Fruit fly (Drosophila melanogaster): ENCODE data around the gene CG33169.

CG33169 gene

dm6 chr3L:22865061-22865418 lies 1.4 kb downstream of the CG33169 start (continued):
- no peak for TF ChIP-seq CG7271 (tag; optimal IDR thresholded peaks at IDR 0.05)
- TF ChIP-seq oc (tag; optimal IDR thresholded peaks at IDR 0.05) = peak; percentile 71
- TF ChIP-seq CG3407 (GFP tag; optimal IDR thresholded peaks at IDR 0.05) = peak; percentile 54
- TF ChIP-seq tio (GFP tag; optimal IDR thresholded peaks at IDR 0.05) = peak; percentile 73
- TF ChIP-seq tap (tag; optimal IDR thresholded peaks at IDR 0.05) = peak; percentile 38
- TF ChIP-seq CG11085 (GFP tag; IDR thresholded peaks at IDR 0.05) = 0 out of 2 replicates have a peak, but pooled peaks have one; percentile 14
- no peak for TF ChIP-seq gt (GFP tag; IDR thresholded peaks at IDR 0.05)
- TF ChIP-seq Hr3 (GFP tag; optimal IDR thresholded peaks at IDR 0.05) = peak; percentile 55
- no peak for TF ChIP-seq Jarid2 (GFP tag; optimal IDR thresholded peaks at IDR 0.05)
- no peak for TF ChIP-seq Opbp (GFP tag; IDR thresholded peaks at IDR 0.05; ENCODE audit: partially characterized antibody)
- peak; percentile 48 for TF ChIP-seq Chrac-16 (GFP tag; optimal IDR thresholded peaks at IDR 0.05)
- TF ChIP-seq yki (optimal IDR thresholded peaks at IDR 0.05) = no peak
- TF ChIP-seq NC2α (GFP tag; optimal IDR thresholded peaks at IDR 0.05) = peak; percentile 2
- peak; percentile 27 for TF ChIP-seq CG16863 (GFP tag; optimal IDR thresholded peaks at IDR 0.05)
- peak; percentile 71 for TF ChIP-seq ATbp (GFP tag; optimal IDR thresholded peaks at IDR 0.05)
- peak; percentile 15 for TF ChIP-seq Mad (GFP tag; optimal IDR thresholded peaks at IDR 0.05)
- TF ChIP-seq CG2199 (GFP tag; IDR thresholded peaks at IDR 0.05) = no peak
- TF ChIP-seq CG10274 (GFP tag; optimal IDR thresholded peaks at IDR 0.05) = no peak
- no peak for TF ChIP-seq gfzf (GFP tag; optimal IDR thresholded peaks at IDR 0.05)
- no peak for TF ChIP-seq Ets65A (GFP tag)
- peak; percentile 78 for TF ChIP-seq CG8924 (tag; optimal IDR thresholded peaks at IDR 0.05)
- no peak for TF ChIP-seq danr (GFP tag; IDR thresholded peaks at IDR 0.05)
- no peak for TF ChIP-seq shn (GFP tag; optimal IDR thresholded peaks at IDR 0.05)
- peak; percentile 68 for TF ChIP-seq NfI (GFP tag; optimal IDR thresholded peaks at IDR 0.05)
- peak; percentile 68 for TF ChIP-seq Asciz (GFP tag; optimal IDR thresholded peaks at IDR 0.05)
- no peak for TF ChIP-seq HLH4C (GFP tag; IDR thresholded peaks at IDR 0.05; ENCODE audit: partially characterized antibody)
- no peak; the same call in 2 of the 3 replicates for TF ChIP-seq B-H1 (GFP tag; IDR thresholded peaks at IDR 0.05)
- peak; percentile 47 for TF ChIP-seq Abd-B (GFP tag; optimal IDR thresholded peaks at IDR 0.05)
- no peak for TF ChIP-seq repo (GFP tag; optimal IDR thresholded peaks at IDR 0.05)
- TF ChIP-seq CrebB (tag; optimal IDR thresholded peaks at IDR 0.05) = no peak
- peak; percentile 68 for TF ChIP-seq gsb-n (tag; optimal IDR thresholded peaks at IDR 0.05)
- TF ChIP-seq Scr (GFP tag; IDR thresholded peaks at IDR 0.05; ENCODE audit: partially characterized antibody) = no peak
- TF ChIP-seq Ssrp (tag; optimal IDR thresholded peaks at IDR 0.05) = peak; percentile 67
- TF ChIP-seq gce (GFP tag; IDR thresholded peaks at IDR 0.05) = 0 out of 3 replicates have a peak, but pooled peaks have one; percentile 15
- TF ChIP-seq row (GFP tag; IDR thresholded peaks at IDR 0.05) = peak; percentile 80
- TF ChIP-seq kay (GFP tag; optimal IDR thresholded peaks at IDR 0.05) = peak; percentile 71
- peak; percentile 8 for TF ChIP-seq chn (GFP tag; optimal IDR thresholded peaks at IDR 0.05)
- TF ChIP-seq CG9876 (GFP tag; optimal IDR thresholded peaks at IDR 0.05) = no peak
- peak; percentile 27 for TF ChIP-seq CG1602 (GFP tag; optimal IDR thresholded peaks at IDR 0.05)
- no peak for TF ChIP-seq CG10321 (GFP tag; IDR thresholded peaks at IDR 0.05)
- TF ChIP-seq CG8765 (GFP tag; IDR thresholded peaks at IDR 0.05) = no peak
- TF ChIP-seq zfh1 (GFP tag; IDR thresholded peaks at IDR 0.05) = peak; percentile 48; the same call in 1 of the 3 replicates
- no peak for TF ChIP-seq CG15073 (GFP tag; optimal IDR thresholded peaks at IDR 0.05)
- TF ChIP-seq Mrtf (GFP tag; IDR thresholded peaks at IDR 0.05) = peak; percentile 16; the same call in 1 of the 3 replicates
- peak; percentile 61 for TF ChIP-seq CG17568 (GFP tag; optimal IDR thresholded peaks at IDR 0.05)
- TF ChIP-seq Hr78 (GFP tag; optimal IDR thresholded peaks at IDR 0.05) = peak in 1 of 2 experiments; percentile 16
- no peak for TF ChIP-seq dan (GFP tag; IDR thresholded peaks at IDR 0.05)
- no peak for TF ChIP-seq bowl (GFP tag; IDR thresholded peaks at IDR 0.05)
- no peak for TF ChIP-seq CG9609 (GFP tag; optimal IDR thresholded peaks at IDR 0.05)
- TF ChIP-seq CG18262 (tag; optimal IDR thresholded peaks at IDR 0.05) = peak; percentile 81
- TF ChIP-seq HLH3B (GFP tag; IDR thresholded peaks at IDR 0.05) = peak; percentile 71
- TF ChIP-seq CG4282 (GFP tag; optimal IDR thresholded peaks at IDR 0.05) = no peak
